Worm (Caenorhabditis elegans): ENCODE results near the gene T26C12.3.

The T26C12.3 gene

DNA sequence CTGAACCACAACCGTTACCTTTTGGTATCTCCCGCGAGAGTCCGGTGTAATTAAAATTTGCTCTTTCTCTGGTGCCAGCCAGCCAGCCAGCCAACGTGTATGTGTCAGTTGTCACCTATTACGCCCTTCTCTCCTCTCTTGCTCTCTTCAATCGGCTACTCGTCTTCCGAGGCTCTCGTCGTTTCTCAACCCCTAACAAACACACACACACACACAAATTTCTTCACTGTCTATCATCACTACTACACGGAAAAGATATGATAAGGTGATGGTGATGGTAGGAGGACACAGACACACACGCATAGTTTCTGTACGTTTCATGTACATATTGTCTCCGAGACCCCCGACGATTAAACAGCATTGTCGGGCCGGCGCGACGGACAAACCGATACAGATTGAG lies 41.6 kb downstream of the T26C12.3 start (continued):
- TF ChIP-seq lsy-2 (tag; optimal IDR thresholded peaks at IDR 0.05), result peak in 1 of 2 experiments; percentile 14
- TF ChIP-seq nhr-10 (tag; optimal IDR thresholded peaks at IDR 0.05), result no peak
- no peak for TF ChIP-seq dpl-1 (GFP tag; optimal IDR thresholded peaks at IDR 0.05)
- no peak for TF ChIP-seq unc-130 (GFP tag; optimal IDR thresholded peaks at IDR 0.05)
- TF ChIP-seq attf-4 (tag; optimal IDR thresholded peaks at IDR 0.05), result no peak
- TF ChIP-seq snpc-4 (tag; optimal IDR thresholded peaks at IDR 0.05), result no peak
- TF ChIP-seq ceh-28 (tag; optimal IDR thresholded peaks at IDR 0.05), result no peak
- TF ChIP-seq hmg-1.1 (GFP tag; IDR thresholded peaks at IDR 0.05), result no peak
- TF ChIP-seq dmd-9 (GFP tag; IDR thresholded peaks at IDR 0.05), result no peak
- no peak for TF ChIP-seq arid-1 (GFP tag; conservative IDR thresholded peaks at IDR 0.05)
- TF ChIP-seq lin-29 (GFP tag; IDR thresholded peaks at IDR 0.05), result no peak
- no peak for TF ChIP-seq lin-15B (tag; optimal IDR thresholded peaks at IDR 0.05)
- TF ChIP-seq mxl-3 (GFP tag; optimal IDR thresholded peaks at IDR 0.05), result peak; percentile 72
- TF ChIP-seq ceh-82 (tag; optimal IDR thresholded peaks at IDR 0.05), result no peak
- no peak for TF ChIP-seq lin-13 (GFP tag; optimal IDR thresholded peaks at IDR 0.05)
- no peak for TF ChIP-seq duxl-1 (tag; optimal IDR thresholded peaks at IDR 0.05; ENCODE audit: poor library complexity)
- TF ChIP-seq sdz-12 (GFP tag; optimal IDR thresholded peaks at IDR 0.05), result no peak
- no peak for TF ChIP-seq D1046.2 (GFP tag; IDR thresholded peaks at IDR 0.05)
- no peak for TF ChIP-seq F26F4.8 (GFP tag; conservative IDR thresholded peaks at IDR 0.05)
- TF ChIP-seq ZK337.2 (GFP tag; IDR thresholded peaks at IDR 0.05), result no peak
- no peak for TF ChIP-seq F10B5.3 (tag; optimal IDR thresholded peaks at IDR 0.05)
- TF ChIP-seq F37D6.2 (tag; optimal IDR thresholded peaks at IDR 0.05), result no peak
- TF ChIP-seq jun-1 (tag; optimal IDR thresholded peaks at IDR 0.05), result no peak
- no peak for TF ChIP-seq aha-1 (tag)
- TF ChIP-seq saeg-2 (GFP tag; IDR thresholded peaks at IDR 0.05), result no peak
- no peak for TF ChIP-seq T20F7.1 (GFP tag; optimal IDR thresholded peaks at IDR 0.05)
- no peak for TF ChIP-seq R02D3.7 (tag; optimal IDR thresholded peaks at IDR 0.05)
- no peak for TF ChIP-seq lim-7 (GFP tag; IDR thresholded peaks at IDR 0.05)
- no peak for TF ChIP-seq nhr-25 (tag; optimal IDR thresholded peaks at IDR 0.05; ENCODE audit: borderline replicate concordance, insufficient read depth)
- no peak for TF ChIP-seq tag-97 (GFP tag; IDR thresholded peaks at IDR 0.05)
- TF ChIP-seq Y5F2A.4 (GFP tag; optimal IDR thresholded peaks at IDR 0.05), result no peak
- TF ChIP-seq egl-27 (tag; optimal IDR thresholded peaks at IDR 0.05), result no peak
- no peak for TF ChIP-seq lin-38 (GFP tag; IDR thresholded peaks at IDR 0.05)
- no peak for TF ChIP-seq ztf-11 (tag; optimal IDR thresholded peaks at IDR 0.05)
- no peak for TF ChIP-seq nhr-42 (GFP tag; IDR thresholded peaks at IDR 0.05)
- no peak for TF ChIP-seq F44E2.7 (GFP tag; IDR thresholded peaks at IDR 0.05)
- TF ChIP-seq lin-39 (tag; optimal IDR thresholded peaks at IDR 0.05), result no peak
- TF ChIP-seq vab-7 (GFP tag; IDR thresholded peaks at IDR 0.05), result no peak
- TF ChIP-seq Y75B8A.6 (GFP tag; IDR thresholded peaks at IDR 0.05), result no peak
- no peak for TF ChIP-seq set-16 (GFP tag; IDR thresholded peaks at IDR 0.05)
- no peak for TF ChIP-seq dmd-8 (GFP tag; IDR thresholded peaks at IDR 0.05)
- TF ChIP-seq zfp-3 (GFP tag; conservative IDR thresholded peaks at IDR 0.05), result no peak
- no peak for TF ChIP-seq mdt-29 (GFP tag; IDR thresholded peaks at IDR 0.05)
- TF ChIP-seq mes-2 (tag; optimal IDR thresholded peaks at IDR 0.05; ENCODE audit: poor library complexity, severe bottlenecking), result peak; percentile 42
- TF ChIP-seq dmd-6 (GFP tag; IDR thresholded peaks at IDR 0.05), result peak; percentile 60
- TF ChIP-seq madf-5 (GFP tag; IDR thresholded peaks at IDR 0.05), result no peak
- peak; percentile 9 for TF ChIP-seq hlh-30 (tag; optimal IDR thresholded peaks at IDR 0.05; ENCODE audit: insufficient read depth)
- peak; percentile 65 for TF ChIP-seq pqm-1 (tag; optimal IDR thresholded peaks at IDR 0.05)
- no peak for TF ChIP-seq F49E8.2 (tag; optimal IDR thresholded peaks at IDR 0.05; ENCODE audit: borderline replicate concordance)
- no peak for TF ChIP-seq spr-1 (tag; optimal IDR thresholded peaks at IDR 0.05)
- no peak for TF ChIP-seq daf-12 (tag; optimal IDR thresholded peaks at IDR 0.05)
- TF ChIP-seq Y105C5A.15 (GFP tag; IDR thresholded peaks at IDR 0.05), result no peak
